Worm (Caenorhabditis elegans): ENCODE data around the gene C55A6.4.
A peak's percentile ranks its signal among the peaks of the same experiment; 100 is the strongest.

DNA sequence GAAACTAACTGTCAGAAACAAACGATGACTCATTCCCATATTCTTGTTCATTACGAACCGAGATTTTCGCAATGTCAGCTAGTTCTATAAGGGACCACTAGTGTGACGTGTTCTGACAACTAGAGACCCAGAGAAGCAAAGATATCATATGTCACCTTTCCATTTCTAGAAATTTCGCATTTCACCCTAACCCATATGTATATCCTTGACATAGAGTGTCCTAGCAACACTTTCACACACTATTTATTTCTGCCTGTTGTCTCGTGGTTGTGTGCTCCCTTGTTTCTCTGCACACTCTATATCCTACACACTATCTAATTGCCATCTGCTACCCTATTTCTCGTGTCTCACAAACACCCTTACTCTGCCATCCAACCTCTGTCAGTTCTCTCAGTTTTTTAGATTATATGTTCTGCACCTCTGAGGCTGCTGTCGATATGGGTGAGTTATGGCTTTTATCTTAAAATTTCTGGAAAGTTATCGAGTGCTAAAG, 31.3 kb upstream of the C55A6.4 start, which contains the start of the genes F38B7.17 and F38B7.3:
- TF ChIP-seq unc-62 (GFP tag; optimal IDR thresholded peaks at IDR 0.05) (no peak), ama-1 (optimal IDR thresholded peaks at IDR 0.05) (peak; percentile 79), mdl-1 (tag; optimal IDR thresholded peaks at IDR 0.05) (peak; percentile 69 to 81), unc-55 (GFP tag; optimal IDR thresholded peaks at IDR 0.05) (peak; percentile 44), ztf-1 (GFP tag; conservative IDR thresholded peaks at IDR 0.05) (no peak), elt-3 (tag; optimal IDR thresholded peaks at IDR 0.05) (no peak), nhr-25 (tag; optimal IDR thresholded peaks at IDR 0.05) (peak; percentile 78), ztf-4 (tag; optimal IDR thresholded peaks at IDR 0.05) (peak; percentile 37)

All from whole organism, L2 larva.